Worm (Caenorhabditis elegans): Measurements from ENCODE around the gene Y39A3CL.3.

DNA sequence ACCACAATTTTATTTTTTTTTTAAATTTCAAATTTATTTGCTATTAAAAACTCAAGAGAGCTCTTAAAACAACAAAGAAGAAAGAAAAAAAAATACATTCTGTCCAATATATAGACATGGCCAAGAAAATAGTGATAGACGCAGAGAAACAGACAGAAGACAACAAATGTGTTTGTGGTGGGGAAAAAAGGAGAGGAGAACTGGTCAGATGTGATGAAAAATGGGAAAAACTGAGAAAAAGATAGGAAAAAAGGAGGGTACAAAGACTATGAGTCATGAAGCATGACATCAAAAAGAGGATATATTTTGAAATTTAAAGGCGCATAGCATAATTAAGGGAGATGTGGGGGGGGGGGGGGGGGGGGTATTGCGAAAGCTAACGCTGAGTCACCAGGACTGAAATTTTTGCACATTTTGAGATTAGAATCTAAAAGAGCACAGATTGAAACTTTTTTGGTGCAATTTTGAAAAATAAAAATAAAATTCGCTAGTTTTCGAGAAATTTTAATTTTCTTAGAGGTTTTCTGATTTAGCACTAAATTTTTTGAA is 41.5 kb downstream of the Y39A3CL.3 start:
- no peak for TF ChIP-seq mep-1 (tag; optimal IDR thresholded peaks at IDR 0.05)
- no peak for TF ChIP-seq snpc-4 (tag; optimal IDR thresholded peaks at IDR 0.05)
- TF ChIP-seq lin-32 (GFP tag; optimal IDR thresholded peaks at IDR 0.05) = no peak
